Worm (Caenorhabditis elegans) whole organism, L2 larva: ENCODE results near the gene R09D1.14.

ENCODE experiments used
- F13H6.1 ChIP-seq: sonication (generic microtip); optimal IDR thresholded peaks from 2 replicates; lab custom pipeline; 2016; ENCODE audit warnings: missing genetic modification characterization, missing compliant biosample characterization
- ama-1 ChIP-seq: fragments of 150-350 bp; optimal IDR thresholded peaks from 2 replicates; lab custom pipeline; 2018; ENCODE audit warnings: inconsistent platforms
- crh-2 ChIP-seq: sonication (generic microtip); optimal IDR thresholded peaks from 2 replicates; lab custom pipeline; 2017; ENCODE audit warnings: missing biosample characterization, missing genetic modification characterization
- nhr-11 ChIP-seq: fragments of 150-350 bp; optimal IDR thresholded peaks from 2 replicates; lab custom pipeline; 2014; ENCODE audit warnings: missing biosample characterization, missing genetic modification characterization
- nhr-23 ChIP-seq: fragments of 150-350 bp; optimal IDR thresholded peaks from 2 replicates; lab custom pipeline; 2014; ENCODE audit warnings: missing biosample characterization, missing genetic modification reagents, missing genetic modification characterization
- nhr-77 ChIP-seq: fragments of 150-350 bp; optimal IDR thresholded peaks from 2 replicates; lab custom pipeline; 2014; ENCODE audit warnings: missing biosample characterization, missing genetic modification characterization
- skn-1 ChIP-seq: sonication (generic microtip); optimal IDR thresholded peaks from 2 replicates; lab custom pipeline; 2017; ENCODE audit warnings: missing biosample characterization, missing genetic modification characterization
- snpc-4 ChIP-seq: fragments of 150-350 bp; optimal IDR thresholded peaks from 2 replicates; lab custom pipeline; 2014; ENCODE audit warnings: missing biosample characterization, missing genetic modification characterization
- unc-62 ChIP-seq: fragments of 150-350 bp; optimal IDR thresholded peaks from 2 replicates; lab custom pipeline; 2014; ENCODE audit warnings: missing biosample characterization, missing genetic modification reagents, missing genetic modification characterization

ce11 chrII:9418065-9418567, 41.2 kb downstream of the R09D1.14 start, which contains the start of the genes M176.4 and M176.16:
- TF ChIP-seq skn-1 (tag; lab: Kevin White, UChicago) (no peak), nhr-11 (tag; lab: Kevin White, UChicago) (no peak), nhr-77 (tag; lab: Kevin White, UChicago) (no peak), F13H6.1 (tag; lab: Kevin White, UChicago) (no peak), unc-62 (no peak), ama-1 (lab: Kevin White, UChicago) (no peak), crh-2 (no peak), nhr-23 (no peak), snpc-4 (tag; lab: Kevin White, UChicago) (no peak)
